Fruit fly (Drosophila melanogaster): ENCODE measurements around the gene Pka-R1.
A peak's percentile ranks its signal among the peaks of the same experiment; 100 is the strongest.

Gene Pka-R1

dm6 chr3L:20826950-20827910 lies 11.3 kb downstream of the Pka-R1 start (continued):
- TF ChIP-seq Dbx (GFP tag; IDR thresholded peaks at IDR 0.05), result no peak; the same call in 2 of the 3 replicates
- no peak for TF ChIP-seq caup (GFP tag; optimal IDR thresholded peaks at IDR 0.05; ENCODE audit: severe bottlenecking)
- no peak for TF ChIP-seq cas (GFP tag; IDR thresholded peaks at IDR 0.05)
- TF ChIP-seq pho (GFP tag; optimal IDR thresholded peaks at IDR 0.05), result no peak
- peak; percentile 65; the same call in 1 of the 2 replicates for TF ChIP-seq Ptx1 (GFP tag; IDR thresholded peaks at IDR 0.05)
- TF ChIP-seq bab2 (GFP tag; optimal IDR thresholded peaks at IDR 0.05), result no peak
- no peak for TF ChIP-seq Dfd (GFP tag; optimal IDR thresholded peaks at IDR 0.05)
- TF ChIP-seq CG8924 (tag; optimal IDR thresholded peaks at IDR 0.05), result no peak
- no peak for TF ChIP-seq CG10654 (GFP tag; optimal IDR thresholded peaks at IDR 0.05)
- TF ChIP-seq CG14710 (tag; optimal IDR thresholded peaks at IDR 0.05), result no peak
- no peak for TF ChIP-seq CG17328 (GFP tag; IDR thresholded peaks at IDR 0.05)
- peak; percentile 47 for TF ChIP-seq gem (tag; optimal IDR thresholded peaks at IDR 0.05)
- no peak for TF ChIP-seq CG4282 (GFP tag; optimal IDR thresholded peaks at IDR 0.05)
- TF ChIP-seq CTCF (GFP tag; optimal IDR thresholded peaks at IDR 0.05), result no peak
- TF ChIP-seq yki (optimal IDR thresholded peaks at IDR 0.05), result no peak
- TF ChIP-seq mam (GFP tag; optimal IDR thresholded peaks at IDR 0.05), result peak; percentile 29
- TF ChIP-seq Doc2 (GFP tag; IDR thresholded peaks at IDR 0.05), result no peak
- TF ChIP-seq CG15269 (tag; optimal IDR thresholded peaks at IDR 0.05), result no peak
- TF ChIP-seq CG15011 (GFP tag; optimal IDR thresholded peaks at IDR 0.05), result no peak
- TF ChIP-seq sd (tag; optimal IDR thresholded peaks at IDR 0.05), result no peak
- no peak for TF ChIP-seq CG6175 (GFP tag; IDR thresholded peaks at IDR 0.05)
- TF ChIP-seq CG7963 (GFP tag; IDR thresholded peaks at IDR 0.05; ENCODE audit: partially characterized antibody), result no peak
- no peak for TF ChIP-seq klu (GFP tag; IDR thresholded peaks at IDR 0.05)
- 0 out of 2 replicates have a peak, but pooled peaks have one; percentile 12 for TF ChIP-seq Taf1 (GFP tag; IDR thresholded peaks at IDR 0.05)
- peak; percentile 19 for TF ChIP-seq cwo (GFP tag; optimal IDR thresholded peaks at IDR 0.05)
- TF ChIP-seq Side (GFP tag; optimal IDR thresholded peaks at IDR 0.05), result no peak
- no peak for TF ChIP-seq wek (GFP tag; optimal IDR thresholded peaks at IDR 0.05)
- peak; percentile 12 for TF ChIP-seq Oli (tag; optimal IDR thresholded peaks at IDR 0.05)
- no peak for TF ChIP-seq tap (tag; optimal IDR thresholded peaks at IDR 0.05)
- no peak for TF ChIP-seq Chrac-16 (GFP tag; optimal IDR thresholded peaks at IDR 0.05)
- TF ChIP-seq Fer3 (tag; optimal IDR thresholded peaks at IDR 0.05), result peak; percentile 20
- TF ChIP-seq Meics (GFP tag; optimal IDR thresholded peaks at IDR 0.05), result peak; percentile 40
- TF ChIP-seq Fer1 (GFP tag; optimal IDR thresholded peaks at IDR 0.05), result no peak
- no peak; the same call in 1 of the 2 replicates for TF ChIP-seq CG32532 (GFP tag; IDR thresholded peaks at IDR 0.05)
- TF ChIP-seq salm (tag; optimal IDR thresholded peaks at IDR 0.05), result no peak
- TF ChIP-seq Nf-YA (GFP tag; IDR thresholded peaks at IDR 0.05), result no peak
- no peak for TF ChIP-seq CG12219 (GFP tag; optimal IDR thresholded peaks at IDR 0.05)
- no peak for TF ChIP-seq CG10979 (tag; optimal IDR thresholded peaks at IDR 0.05)
- TF ChIP-seq D19A (tag; optimal IDR thresholded peaks at IDR 0.05), result no peak
- no peak for TF ChIP-seq CG18476 (GFP tag; optimal IDR thresholded peaks at IDR 0.05)
- TF ChIP-seq hb (GFP tag; IDR thresholded peaks at IDR 0.05; ENCODE audit: partially characterized antibody), result no peak
- peak; percentile 53 for TF ChIP-seq CG3281 (GFP tag; optimal IDR thresholded peaks at IDR 0.05)
- TF ChIP-seq Hmx (GFP tag; optimal IDR thresholded peaks at IDR 0.05), result no peak
- no peak for TF ChIP-seq CG18764 (GFP tag; optimal IDR thresholded peaks at IDR 0.05)
- TF ChIP-seq dpn (GFP tag; optimal IDR thresholded peaks at IDR 0.05), result peak in 1 of 2 experiments; percentile 15
- TF ChIP-seq gce (GFP tag; IDR thresholded peaks at IDR 0.05), result no peak
- no peak for TF ChIP-seq CHES-1-like (GFP tag; optimal IDR thresholded peaks at IDR 0.05)
- no peak for TF ChIP-seq Hr39 (optimal IDR thresholded peaks at IDR 0.05)
- TF ChIP-seq Hsf (GFP tag; optimal IDR thresholded peaks at IDR 0.05), result peak; percentile 15
- 0 out of 3 replicates have a peak, but pooled peaks have one; percentile 43 for TF ChIP-seq C15 (GFP tag; IDR thresholded peaks at IDR 0.05)
